Worm (Caenorhabditis elegans): Measurements from ENCODE around the gene F52E1.14.

ce11 chrV:8359113-8359564 is 24.6 kb upstream of the F52E1.14 start, which contains the start of gene mpdu-1:
- TF ChIP-seq F37D6.2 (tag; optimal IDR thresholded peaks at IDR 0.05) = no peak
- TF ChIP-seq nhr-76 (tag; optimal IDR thresholded peaks at IDR 0.05) = no peak
- no peak for TF ChIP-seq ama-1 (optimal IDR thresholded peaks at IDR 0.05)
- no peak for TF ChIP-seq mdl-1 (tag; optimal IDR thresholded peaks at IDR 0.05)
- no peak for TF ChIP-seq zip-11 (GFP tag; IDR thresholded peaks at IDR 0.05)
- TF ChIP-seq lin-38 (GFP tag; IDR thresholded peaks at IDR 0.05) = no peak; the same call in 1 of the 2 replicates
- TF ChIP-seq fkh-10 (GFP tag; optimal IDR thresholded peaks at IDR 0.05) = no peak
- no peak for TF ChIP-seq mdt-29 (GFP tag; IDR thresholded peaks at IDR 0.05)
- TF ChIP-seq egl-27 (tag; optimal IDR thresholded peaks at IDR 0.05) = no peak
